Fruit fly (Drosophila melanogaster): ENCODE results near the gene Prp31.

Gene Prp31

dm6 chr3L:15171769-15172403, 13.0 kb downstream of the Prp31 start:
- TF ChIP-seq D1 (tag; optimal IDR thresholded peaks at IDR 0.05) = no peak
- no peak for TF ChIP-seq EcR (GFP tag; optimal IDR thresholded peaks at IDR 0.05)
- no peak for TF ChIP-seq Pif1A (GFP tag; optimal IDR thresholded peaks at IDR 0.05)
- peak; percentile 15; the same call in 1 of the 2 replicates for TF ChIP-seq CG12605 (GFP tag; IDR thresholded peaks at IDR 0.05)
- TF ChIP-seq CG10348 (GFP tag; IDR thresholded peaks at IDR 0.05) = no peak
- TF ChIP-seq CG32121 (GFP tag; IDR thresholded peaks at IDR 0.05) = no peak
- TF ChIP-seq fd96Ca (GFP tag; IDR thresholded peaks at IDR 0.05) = 0 out of 3 replicates have a peak, but pooled peaks have one; percentile 24
- TF ChIP-seq gl (tag; optimal IDR thresholded peaks at IDR 0.05) = no peak
- TF ChIP-seq Pif1B (GFP tag; optimal IDR thresholded peaks at IDR 0.05) = no peak
- no peak for TF ChIP-seq CG15710 (tag; optimal IDR thresholded peaks at IDR 0.05)
- peak; percentile 53 for TF ChIP-seq CG8301 (tag; optimal IDR thresholded peaks at IDR 0.05)
- no peak for TF ChIP-seq Snoo (tag; optimal IDR thresholded peaks at IDR 0.05)
- TF ChIP-seq CG8159 (tag; optimal IDR thresholded peaks at IDR 0.05) = peak; percentile 38
- TF ChIP-seq CG17806 (tag; optimal IDR thresholded peaks at IDR 0.05) = peak; percentile 2
- TF ChIP-seq CG13204 (GFP tag; optimal IDR thresholded peaks at IDR 0.05) = no peak
- TF ChIP-seq CG14655 (GFP tag; optimal IDR thresholded peaks at IDR 0.05) = peak; percentile 67

- TF ChIP-seq CG8301 (tag; optimal IDR thresholded peaks at IDR 0.05) = peak; percentile 17
- TF ChIP-seq rn (GFP tag; IDR thresholded peaks at IDR 0.05) = no peak
- TF ChIP-seq D1 (tag; optimal IDR thresholded peaks at IDR 0.05) = no peak
- TF ChIP-seq CG14655 (GFP tag; optimal IDR thresholded peaks at IDR 0.05) = peak; percentile 44
- TF ChIP-seq CG34367 (tag; optimal IDR thresholded peaks at IDR 0.05) = no peak
Measured at dm6 chr3L:15172404-15173055, 13.6 kb downstream of the Prp31 start.

dm6 chr3L:15174086-15174485, 15.2 kb downstream of the Prp31 start:
- TF ChIP-seq CG34367 (tag; optimal IDR thresholded peaks at IDR 0.05) (peak; percentile 81), CG15710 (tag; optimal IDR thresholded peaks at IDR 0.05) (peak; percentile 88), CG14655 (GFP tag; optimal IDR thresholded peaks at IDR 0.05) (peak; percentile 63), CG8159 (tag; optimal IDR thresholded peaks at IDR 0.05) (peak; percentile 82), CG17806 (tag; optimal IDR thresholded peaks at IDR 0.05) (peak; percentile 89), D1 (tag; optimal IDR thresholded peaks at IDR 0.05) (peak; percentile 80), CG10348 (GFP tag; IDR thresholded peaks at IDR 0.05) (no peak), CG13204 (GFP tag; optimal IDR thresholded peaks at IDR 0.05) (peak; percentile 37), CG32121 (GFP tag; IDR thresholded peaks at IDR 0.05) (no peak), CG8301 (tag; optimal IDR thresholded peaks at IDR 0.05) (peak; percentile 46), CG9948 (tag; optimal IDR thresholded peaks at IDR 0.05) (peak; percentile 88), gl (tag; optimal IDR thresholded peaks at IDR 0.05) (peak; percentile 51), Snoo (tag; optimal IDR thresholded peaks at IDR 0.05) (peak; percentile 66), CG4496 (GFP tag; IDR thresholded peaks at IDR 0.05) (no peak)

- peak; percentile 39 for TF ChIP-seq CG9948 (tag; optimal IDR thresholded peaks at IDR 0.05)
- TF ChIP-seq Pif1A (GFP tag; optimal IDR thresholded peaks at IDR 0.05) = no peak
- peak; percentile 1 for TF ChIP-seq D1 (tag; optimal IDR thresholded peaks at IDR 0.05)
- TF ChIP-seq CG14655 (GFP tag; optimal IDR thresholded peaks at IDR 0.05) = peak; percentile 30
- TF ChIP-seq CG10348 (GFP tag; IDR thresholded peaks at IDR 0.05) = no peak
- no peak for TF ChIP-seq Ets98B (GFP tag; IDR thresholded peaks at IDR 0.05)
- peak; percentile 24 for TF ChIP-seq CG8159 (tag; optimal IDR thresholded peaks at IDR 0.05)
- peak; percentile 7 for TF ChIP-seq CG34367 (tag; optimal IDR thresholded peaks at IDR 0.05)
- TF ChIP-seq CG17806 (tag; optimal IDR thresholded peaks at IDR 0.05) = peak; percentile 11
- TF ChIP-seq CG15710 (tag; optimal IDR thresholded peaks at IDR 0.05) = peak; percentile 58
Measured at dm6 chr3L:15174823-15175222, 15.9 kb downstream of the Prp31 start.

dm6 chr3L:15176641-15177215, 17.8 kb downstream of the Prp31 start:
- TF ChIP-seq CG32121 (GFP tag; IDR thresholded peaks at IDR 0.05) = 0 out of 2 replicates have a peak, but pooled peaks have one; percentile 8
- TF ChIP-seq gl (tag; optimal IDR thresholded peaks at IDR 0.05) = no peak
- TF ChIP-seq CG17806 (tag; optimal IDR thresholded peaks at IDR 0.05) = no peak
- TF ChIP-seq CG34367 (tag; optimal IDR thresholded peaks at IDR 0.05) = no peak
- no peak for TF ChIP-seq D1 (tag; optimal IDR thresholded peaks at IDR 0.05)
- TF ChIP-seq fd96Ca (GFP tag; IDR thresholded peaks at IDR 0.05) = 0 out of 3 replicates have a peak, but pooled peaks have one; percentile 10
- no peak for TF ChIP-seq CG12605 (GFP tag; IDR thresholded peaks at IDR 0.05)
- TF ChIP-seq CG13204 (GFP tag; optimal IDR thresholded peaks at IDR 0.05) = no peak
- TF ChIP-seq CG8301 (tag; optimal IDR thresholded peaks at IDR 0.05) = no peak
- TF ChIP-seq CG4496 (GFP tag; IDR thresholded peaks at IDR 0.05) = no peak
- no peak for TF ChIP-seq CG9948 (tag; optimal IDR thresholded peaks at IDR 0.05)
- no peak for TF ChIP-seq CG14655 (GFP tag; optimal IDR thresholded peaks at IDR 0.05)

dm6 chr3L:15178618-15179017, 19.7 kb downstream of the Prp31 start:
- 0 out of 3 replicates have a peak, but pooled peaks have one; percentile 30 for TF ChIP-seq fd96Ca (GFP tag; IDR thresholded peaks at IDR 0.05)
- no peak for TF ChIP-seq CG8301 (tag; optimal IDR thresholded peaks at IDR 0.05)
- no peak for TF ChIP-seq CG15710 (tag; optimal IDR thresholded peaks at IDR 0.05)
- TF ChIP-seq D1 (tag; optimal IDR thresholded peaks at IDR 0.05) = no peak
